Fruit fly (Drosophila melanogaster) whole organism, wandering third instar larva: ENCODE results near the gene CG14147.

ENCODE experiments used
- Abd-B ChIP-seq: fragments of >200 bp; optimal IDR thresholded peaks from 2 replicates; lab custom pipeline; 2017; ENCODE audit warnings: missing biosample characterization, missing genetic modification characterization
- CG32264 ChIP-seq: fragments of 200-800 bp; sonication (Bioruptor generic); optimal IDR thresholded peaks from 2 replicates; lab custom pipeline; 2016; ENCODE audit warnings: missing biosample characterization, missing genetic modification characterization
- CrebA ChIP-seq: fragments of 200-800 bp; sonication (Bioruptor generic); optimal IDR thresholded peaks from 2 replicates; lab custom pipeline; 2016; ENCODE audit warnings: missing biosample characterization, mild to moderate bottlenecking, missing genetic modification characterization, borderline replicate concordance
- Dif ChIP-seq: fragments of 200-275, 200-300 bp; sonication (Bioruptor generic); optimal IDR thresholded peaks from 2 replicates; lab custom pipeline; 2018; ENCODE audit warnings: missing biosample characterization, missing genetic modification characterization; ENCODE audit not compliant: partially characterized antibody
- GATAd ChIP-seq: sonication (Bioruptor generic); optimal IDR thresholded peaks from 2 replicates; lab custom pipeline; 2016; ENCODE audit warnings: missing biosample characterization, missing genetic modification characterization
- HLH106 ChIP-seq: fragments of 200-800 bp; optimal IDR thresholded peaks from 3 replicates; lab custom pipeline; 2019; ENCODE audit warnings: missing biosample characterization, mild to moderate bottlenecking, missing genetic modification characterization, moderate library complexity
- Hnf4 ChIP-seq: fragments of 200-800 bp; sonication (Bioruptor generic); optimal IDR thresholded peaks from 2 replicates; lab custom pipeline; 2016; ENCODE audit warnings: missing biosample characterization, mild to moderate bottlenecking, missing genetic modification characterization
- Hr78 ChIP-seq: fragments of >200 bp; optimal IDR thresholded peaks from 2 replicates; lab custom pipeline; 2017; ENCODE audit warnings: missing biosample characterization, missing genetic modification characterization
- Hr83 ChIP-seq: fragments of 200-300 bp; sonication (Bioruptor generic); optimal IDR thresholded peaks from 2 replicates; lab custom pipeline; 2016; ENCODE audit warnings: missing biosample characterization, mild to moderate bottlenecking, missing genetic modification characterization, moderate library complexity; ENCODE audit not compliant: poor library complexity, severe bottlenecking
- N ChIP-seq: fragments of >200 bp; optimal IDR thresholded peaks from 2 replicates; lab custom pipeline; 2018; ENCODE audit warnings: missing biosample characterization, missing external identifiers, missing genetic modification characterization
- OdsH ChIP-seq: fragments of 200-800 bp; sonication (Bioruptor generic); optimal IDR thresholded peaks from 2 replicates; lab custom pipeline; 2016; ENCODE audit warnings: missing biosample characterization, mild to moderate bottlenecking, missing genetic modification characterization
- Rel ChIP-seq, 2 experiments: fragments of 200-800 bp; sonication (Bioruptor generic) in 1 of 2; optimal IDR thresholded peaks; 2 replicates in 1 of 2; 3 replicates in 1 of 2; lab custom pipeline; 2016 to 2019; ENCODE audit warnings: mild to moderate bottlenecking in 2 of 2, missing biosample characterization in 2 of 2, missing genetic modification characterization in 2 of 2, moderate library complexity in 1 of 2
- Sp1 ChIP-seq: fragments of 200-800 bp; sonication (Bioruptor generic); optimal IDR thresholded peaks from 3 replicates; lab custom pipeline; 2019; ENCODE audit warnings: missing biosample characterization, mild to moderate bottlenecking, missing genetic modification characterization, moderate library complexity
- br ChIP-seq: fragments of 200-800 bp; sonication (Bioruptor generic); optimal IDR thresholded peaks from 2 replicates; lab custom pipeline; 2016; ENCODE audit warnings: missing biosample characterization, missing genetic modification characterization
- brk ChIP-seq: fragments of 200-800 bp; sonication (Bioruptor generic); optimal IDR thresholded peaks from 2 replicates; lab custom pipeline; 2016; ENCODE audit warnings: missing biosample characterization, mild to moderate bottlenecking, missing genetic modification characterization
- dl ChIP-seq, 2 experiments: fragments of 175-275, 200-275 bp in 1 of 2; fragments of 200-275 bp in 1 of 2; sonication (Bioruptor generic); optimal IDR thresholded peaks; lab custom pipeline; 2018; ENCODE audit warnings: mild to moderate bottlenecking in 2 of 2, missing biosample characterization in 2 of 2, missing genetic modification characterization in 2 of 2, moderate library complexity in 2 of 2; ENCODE audit not compliant: partially characterized antibody in 2 of 2, insufficient read depth in 1 of 2
- dmrt93B ChIP-seq: fragments of 200-800 bp; sonication (Bioruptor generic); optimal IDR thresholded peaks from 2 replicates; lab custom pipeline; 2018; ENCODE audit warnings: missing biosample characterization, mild to moderate bottlenecking, missing genetic modification characterization
- dsf ChIP-seq: sonication (Bioruptor generic); optimal IDR thresholded peaks from 2 replicates; lab custom pipeline; 2016; ENCODE audit warnings: missing biosample characterization, missing genetic modification characterization, borderline replicate concordance
- ey ChIP-seq: fragments of 200-800 bp; sonication (Bioruptor generic); optimal IDR thresholded peaks from 2 replicates; lab custom pipeline; 2016; ENCODE audit warnings: missing biosample characterization, missing genetic modification characterization
- foxo ChIP-seq, 2 experiments: fragments of 200-800 bp; sonication (Bioruptor generic); optimal IDR thresholded peaks; 2 replicates in 1 of 2; 3 replicates in 1 of 2; lab custom pipeline; 2016 to 2017; ENCODE audit warnings: missing biosample characterization in 2 of 2, missing genetic modification characterization in 2 of 2
- fru ChIP-seq: fragments of 200-800 bp; sonication (Bioruptor generic); optimal IDR thresholded peaks from 3 replicates; lab custom pipeline; 2016; ENCODE audit warnings: missing biosample characterization, mild to moderate bottlenecking, missing genetic modification characterization
- h ChIP-seq: fragments of 200-800 bp; sonication (Bioruptor generic); optimal IDR thresholded peaks from 3 replicates; lab custom pipeline; 2016; ENCODE audit warnings: missing biosample characterization, mild to moderate bottlenecking, missing genetic modification characterization
- jim ChIP-seq: fragments of 175-275, 200-325 bp; sonication (Bioruptor generic); optimal IDR thresholded peaks from 2 replicates; lab custom pipeline; 2016; ENCODE audit warnings: missing biosample characterization, mild to moderate bottlenecking, missing genetic modification characterization
- lola ChIP-seq: fragments of >200 bp; optimal IDR thresholded peaks from 2 replicates; lab custom pipeline; 2017; ENCODE audit warnings: missing biosample characterization, missing genetic modification characterization
- pan ChIP-seq: fragments of >200 bp; optimal IDR thresholded peaks from 2 replicates; lab custom pipeline; 2017
- psq ChIP-seq: fragments of 200-800 bp; sonication (Bioruptor generic); optimal IDR thresholded peaks from 3 replicates; lab custom pipeline; 2017; ENCODE audit warnings: missing biosample characterization, mild to moderate bottlenecking, missing genetic modification characterization, moderate library complexity
- rgr ChIP-seq: fragments of 200-800 bp; sonication (Bioruptor generic); optimal IDR thresholded peaks from 3 replicates; lab custom pipeline; 2016; ENCODE audit warnings: missing biosample characterization, mild to moderate bottlenecking, missing genetic modification characterization
- sage ChIP-seq: fragments of 200-800 bp; sonication (Bioruptor generic); optimal IDR thresholded peaks from 2 replicates; lab custom pipeline; 2016; ENCODE audit warnings: missing biosample characterization, mild to moderate bottlenecking, missing genetic modification characterization
- sv ChIP-seq: fragments of 200-800 bp; sonication (Bioruptor generic); optimal IDR thresholded peaks from 3 replicates; lab custom pipeline; 2016; ENCODE audit warnings: missing biosample characterization, missing genetic modification characterization
- tai ChIP-seq: sonication (Bioruptor generic); optimal IDR thresholded peaks from 2 replicates; lab custom pipeline; 2016; ENCODE audit warnings: missing biosample characterization, missing genetic modification characterization
- usp ChIP-seq: fragments of >200 bp; optimal IDR thresholded peaks from 2 replicates; lab custom pipeline; 2017; ENCODE audit warnings: missing biosample characterization, missing genetic modification characterization
- woc ChIP-seq: sonication (Bioruptor generic); optimal IDR thresholded peaks from 2 replicates; lab custom pipeline; 2016; ENCODE audit warnings: missing biosample characterization, mild to moderate bottlenecking, missing genetic modification characterization

The CG14147 gene

dm6 chr3L:10965731-10966647 is 6.5 kb upstream of the CG14147 start:
- TF ChIP-seq rgr (GFP tag; lab: Kevin White, UChicago) (peak; percentile 59), foxo (GFP tag; optimal IDR thresholded peaks at IDR 0.05; lab: Kevin White, UChicago) (peak in 1 of 2 experiments; percentile 59), Sp1 (GFP tag; lab: Kevin White, UChicago) (peak; percentile 64), woc (GFP tag; lab: Kevin White, UChicago) (peak; percentile 55), N (GFP tag; lab: Kevin White, UChicago) (no peak), sv (GFP tag; lab: Kevin White, UChicago) (peak; percentile 76), dmrt93B (GFP tag; lab: Kevin White, UChicago) (peak; percentile 36), dsf (no peak), Hnf4 (GFP tag; lab: Kevin White, UChicago) (peak; percentile 27), jim (GFP tag; lab: Kevin White, UChicago) (no peak), psq (GFP tag; lab: Kevin White, UChicago) (peak; percentile 52), HLH106 (tag; lab: Kevin White, UChicago) (peak; percentile 64), Rel (GFP tag; optimal IDR thresholded peaks at IDR 0.05; lab: Kevin White, UChicago) (no peak), Rel (tag; optimal IDR thresholded peaks at IDR 0.05; lab: Kevin White, UChicago) (no peak), lola (no peak), CG32264 (peak; percentile 18), sage (no peak), Dif (no peak), Hr78 (GFP tag; lab: Kevin White, UChicago) (no peak), Hr83 (GFP tag; lab: Kevin White, UChicago) (no peak), h (peak; percentile 63), OdsH (GFP tag; lab: Kevin White, UChicago) (peak; percentile 47), br (GFP tag; lab: Kevin White, UChicago) (peak; percentile 66), ey (peak; percentile 61), fru (GFP tag; lab: Kevin White, UChicago) (peak; percentile 74), usp (GFP tag; lab: Kevin White, UChicago) (no peak), pan (lab: Kevin White, UChicago) (no peak)

DNA sequence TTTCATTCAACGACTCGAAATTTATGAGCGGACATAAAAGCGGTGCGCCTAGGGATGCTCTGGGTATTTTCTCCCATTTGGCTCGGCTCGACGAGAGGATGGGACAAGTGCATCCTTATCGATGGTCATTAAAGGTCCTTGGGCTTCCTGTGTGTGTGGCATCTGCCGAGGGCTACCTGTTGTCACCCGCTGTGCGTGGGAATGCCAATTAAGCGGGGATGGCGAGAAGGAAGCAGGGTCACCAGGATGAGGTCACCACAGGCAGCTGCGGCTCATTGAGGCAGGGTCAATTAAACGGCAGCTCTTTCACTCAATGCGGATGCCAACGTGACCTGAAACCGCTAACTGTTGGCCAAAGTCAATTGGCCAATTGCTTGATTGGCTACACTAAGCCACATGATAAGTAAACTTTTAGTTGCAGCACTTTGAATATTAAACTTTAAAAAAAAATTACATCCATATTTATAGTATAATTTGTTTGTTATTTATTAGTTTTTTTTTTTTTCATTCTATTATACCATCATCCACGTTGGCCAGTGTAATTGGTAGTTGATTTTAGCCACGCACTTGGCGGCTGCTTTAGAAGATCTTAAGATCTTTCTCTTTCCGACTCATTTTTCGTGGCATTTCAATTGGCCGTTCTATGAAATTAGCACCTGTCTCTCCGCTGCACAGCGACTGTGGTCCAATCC is 5.7 kb upstream of the CG14147 start:
- TF ChIP-seq dl (GFP tag; optimal IDR thresholded peaks at IDR 0.05; lab: Kevin White, UChicago; ENCODE audit: insufficient read depth in 1 of 2, partially characterized antibody in 2 of 2) (no peak), ey (no peak), brk (GFP tag; lab: Kevin White, UChicago) (no peak), sage (no peak), tai (GFP tag; lab: Kevin White, UChicago) (no peak), Dif (no peak)

DNA sequence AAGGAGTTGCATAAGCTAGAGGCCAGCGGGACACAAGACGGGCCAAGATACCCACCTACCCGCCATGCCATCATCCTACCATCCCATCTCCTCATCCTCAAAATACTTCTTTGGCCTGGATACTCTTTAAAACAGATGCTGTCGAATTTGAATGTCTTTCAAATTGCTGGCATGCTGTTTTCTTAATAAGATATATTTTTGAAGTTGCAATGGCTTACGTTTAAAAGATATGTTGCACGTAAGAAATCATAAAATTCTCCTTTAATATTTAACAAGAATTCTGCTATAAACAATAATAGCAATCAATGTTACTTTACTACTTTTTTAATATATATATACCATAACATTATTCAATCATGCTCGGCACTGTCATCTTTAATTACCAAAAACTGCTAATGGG is 4.5 kb upstream of the CG14147 start:
- TF ChIP-seq Abd-B (GFP tag; lab: Kevin White, UChicago) (no peak), ey (peak; percentile 25), br (GFP tag; lab: Kevin White, UChicago) (peak; percentile 14), psq (GFP tag; lab: Kevin White, UChicago) (peak; percentile 5), foxo (GFP tag; optimal IDR thresholded peaks at IDR 0.05; lab: Kevin White, UChicago) (peak in 1 of 2 experiments; percentile 7), h (peak; percentile 38), jim (GFP tag; lab: Kevin White, UChicago) (no peak), usp (GFP tag; lab: Kevin White, UChicago) (no peak), Hnf4 (GFP tag; lab: Kevin White, UChicago) (no peak), woc (GFP tag; lab: Kevin White, UChicago) (peak; percentile 74), Sp1 (GFP tag; lab: Kevin White, UChicago) (peak; percentile 30), HLH106 (tag; lab: Kevin White, UChicago) (peak; percentile 18), fru (GFP tag; lab: Kevin White, UChicago) (peak; percentile 5), OdsH (GFP tag; lab: Kevin White, UChicago) (peak; percentile 45), CG32264 (no peak), dsf (no peak), tai (GFP tag; lab: Kevin White, UChicago) (no peak), GATAd (GFP tag; lab: Kevin White, UChicago) (no peak), Hr78 (GFP tag; lab: Kevin White, UChicago) (no peak), CrebA (no peak), Hr83 (GFP tag; lab: Kevin White, UChicago) (no peak)
